Fruit fly (Drosophila melanogaster) whole organism: ENCODE measurements around the gene CG1910.

Experiments
- CG8478 ChIP-seq: fragments of >200 bp; optimal IDR thresholded peaks from 2 replicates; lab custom pipeline; 2018; ENCODE audit warnings: inconsistent platforms
- Dll ChIP-seq: fragments of >200 bp; optimal IDR thresholded peaks from 2 replicates; lab custom pipeline; 2017
- EcR ChIP-seq, 2 experiments: fragments of >200 bp; optimal IDR thresholded peaks; 2 replicates each; lab custom pipeline; 2017; ENCODE audit warnings: missing biosample characterization in 2 of 2, missing genetic modification characterization in 2 of 2, missing genetic modification reagents in 2 of 2
- pan ChIP-seq: fragments of >200 bp; optimal IDR thresholded peaks from 2 replicates; lab custom pipeline; 2017
- psq ChIP-seq: fragments of >200 bp; optimal IDR thresholded peaks from 2 replicates; lab custom pipeline; 2017
- usp ChIP-seq: fragments of >200 bp; optimal IDR thresholded peaks from 2 replicates; lab custom pipeline; 2017; ENCODE audit warnings: missing biosample characterization, missing genetic modification characterization, mixed read lengths

dm6 chr3R:31762672-31763071, 15.2 kb downstream of the CG1910 start:
- TF ChIP-seq psq (lab: Kevin White, UChicago) (no peak), usp (GFP tag; lab: Kevin White, UChicago) (no peak), Dll (lab: Kevin White, UChicago) (no peak), pan (no peak), EcR (GFP tag; optimal IDR thresholded peaks at IDR 0.05; lab: Kevin White, UChicago) (no peak), CG8478 (lab: Kevin White, UChicago) (no peak)
